Worm (Caenorhabditis elegans): Measurements from ENCODE around the gene fbxa-72.
A peak's percentile ranks its signal among the peaks of the same experiment; 100 is the strongest.

fbxa-72 gene

DNA sequence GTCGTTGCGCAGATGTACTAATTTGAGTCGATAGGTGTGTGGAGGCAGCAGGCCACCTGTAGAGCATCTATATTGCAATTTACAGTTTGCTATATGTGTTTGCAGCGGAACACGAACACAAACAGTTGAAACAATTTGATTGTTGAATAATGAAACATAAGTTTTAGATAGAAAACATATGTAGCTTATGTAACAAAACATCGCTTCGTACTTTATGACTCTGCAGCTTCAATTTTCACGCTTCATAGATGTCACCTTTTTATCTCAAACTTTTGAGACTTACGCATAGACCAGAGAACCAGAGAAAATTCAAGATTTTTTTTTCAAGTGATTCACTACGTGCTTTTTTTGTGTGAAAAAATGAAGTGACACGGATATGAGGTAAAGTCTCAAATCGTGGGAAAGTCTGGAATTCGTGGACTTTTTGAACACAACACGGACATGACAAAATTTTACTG lies 47.4 kb upstream of the fbxa-72 start, which contains the start of gene fbxb-72 (continued):
- TF ChIP-seq nhr-41 (GFP tag; IDR thresholded peaks at IDR 0.05) (0 out of 2 replicates have a peak, but pooled peaks have one; percentile 7), snpc-1.2 (GFP tag; IDR thresholded peaks at IDR 0.05) (peak; percentile 58; the same call in 1 of the 2 replicates), mdl-1 (tag; optimal IDR thresholded peaks at IDR 0.05) (no peak), ctbp-1 (GFP tag; IDR thresholded peaks at IDR 0.05) (no peak), T20F7.1 (GFP tag; optimal IDR thresholded peaks at IDR 0.05) (peak; percentile 70), Y5F2A.4 (GFP tag; optimal IDR thresholded peaks at IDR 0.05) (peak; percentile 33), nhr-28 (tag; optimal IDR thresholded peaks at IDR 0.05) (peak; percentile 45), madf-5 (GFP tag; IDR thresholded peaks at IDR 0.05) (no peak), lsy-2 (tag; optimal IDR thresholded peaks at IDR 0.05) (peak; percentile 76 to 84), spr-3 (GFP tag; optimal IDR thresholded peaks at IDR 0.05) (peak; percentile 22), gei-8 (GFP tag; optimal IDR thresholded peaks at IDR 0.05) (peak; percentile 13), pqm-1 (tag; optimal IDR thresholded peaks at IDR 0.05) (no peak), F37D6.2 (tag; optimal IDR thresholded peaks at IDR 0.05) (no peak), F44E2.7 (GFP tag; IDR thresholded peaks at IDR 0.05) (no peak), ZK337.2 (GFP tag; IDR thresholded peaks at IDR 0.05) (no peak), rbr-2 (tag; optimal IDR thresholded peaks at IDR 0.05) (peak; percentile 34), unc-39 (tag; optimal IDR thresholded peaks at IDR 0.05) (no peak), unc-130 (GFP tag; optimal IDR thresholded peaks at IDR 0.05) (no peak), F49E8.2 (tag; optimal IDR thresholded peaks at IDR 0.05; ENCODE audit: borderline replicate concordance) (no peak), ceh-20 (GFP tag; IDR thresholded peaks at IDR 0.05) (peak; percentile 59), dmd-6 (GFP tag; IDR thresholded peaks at IDR 0.05) (no peak), mep-1 (tag; optimal IDR thresholded peaks at IDR 0.05) (peak; percentile 96), unc-62 (GFP tag; optimal IDR thresholded peaks at IDR 0.05 in 1 of 2) (peak in 1 of 2 experiments; percentile 80), unc-62 (tag; optimal IDR thresholded peaks at IDR 0.05) (no peak), arid-1 (GFP tag; conservative IDR thresholded peaks at IDR 0.05) (peak; percentile 82), dpl-1 (GFP tag; optimal IDR thresholded peaks at IDR 0.05) (peak; percentile 31), aha-1 (tag) (peak; percentile 95), dve-1 (tag; optimal IDR thresholded peaks at IDR 0.05; ENCODE audit: insufficient read depth) (peak; percentile 90), mdt-29 (GFP tag; IDR thresholded peaks at IDR 0.05) (peak; percentile 32; the same call in 1 of the 2 replicates), nhr-11 (tag; optimal IDR thresholded peaks at IDR 0.05) (peak; percentile 49), lin-13 (GFP tag; optimal IDR thresholded peaks at IDR 0.05) (peak; percentile 14), egl-27 (tag; optimal IDR thresholded peaks at IDR 0.05) (no peak), ces-1 (GFP tag; optimal IDR thresholded peaks at IDR 0.05) (no peak), mxl-3 (GFP tag; optimal IDR thresholded peaks at IDR 0.05) (peak; percentile 42), zip-2 (tag; optimal IDR thresholded peaks at IDR 0.05) (peak; percentile 83), ceh-44 (GFP tag; IDR thresholded peaks at IDR 0.05) (no peak), Y75B8A.6 (GFP tag; IDR thresholded peaks at IDR 0.05) (peak; percentile 69; the same call in 1 of the 2 replicates), Y48G9A.11 (GFP tag; IDR thresholded peaks at IDR 0.05) (0 out of 2 replicates have a peak, but pooled peaks have one; percentile 14), ztf-7 (tag; optimal IDR thresholded peaks at IDR 0.05) (peak; percentile 66)

DNA sequence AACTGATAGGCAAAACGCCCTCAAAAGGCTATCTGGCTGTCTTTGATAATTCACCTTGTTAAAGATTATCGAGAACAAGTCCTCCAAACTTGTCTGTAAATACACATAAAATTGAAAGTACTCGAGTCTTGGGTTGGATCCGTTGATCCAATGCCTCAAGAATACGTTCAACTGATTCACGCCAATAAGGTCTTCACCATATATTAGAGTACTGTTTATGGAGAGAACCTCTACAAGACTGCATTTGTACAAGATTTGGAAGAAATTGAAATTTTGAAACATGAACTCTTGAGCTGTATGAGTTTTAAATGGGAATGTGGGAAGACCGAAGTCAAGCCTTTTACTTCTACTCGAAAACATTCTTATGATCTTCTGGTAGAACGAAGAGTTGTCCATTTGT lies 46.3 kb upstream of the fbxa-72 start:
- TF ChIP-seq aha-1 (tag) = peak; percentile 95
- TF ChIP-seq rbr-2 (tag; optimal IDR thresholded peaks at IDR 0.05) = no peak

DNA sequence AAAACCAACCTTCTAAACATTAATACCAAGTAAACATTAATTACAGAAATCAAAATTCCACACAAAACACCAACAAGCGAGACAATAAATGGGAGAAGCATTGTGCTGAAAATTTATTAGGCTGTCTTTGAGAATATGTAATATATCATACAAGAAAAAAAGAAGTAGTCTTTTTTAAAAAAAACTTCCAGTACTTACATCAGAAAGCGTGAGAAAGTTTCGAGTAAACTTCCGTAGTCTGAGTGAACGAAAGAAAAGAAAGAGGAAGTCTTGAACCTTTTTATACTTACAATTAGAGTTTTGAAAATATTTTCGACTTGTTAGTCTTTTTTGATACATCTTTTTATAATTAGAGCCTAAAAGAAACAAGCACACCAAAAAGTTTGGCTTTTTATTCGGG lies 43.2 kb upstream of the fbxa-72 start, which contains the start of gene srbc-40:
srbc-40 (minus strand) TSS at position 101 of the 400 bp plus-strand sequence.
- no peak for TF ChIP-seq D1046.2 (GFP tag; IDR thresholded peaks at IDR 0.05)
- no peak for TF ChIP-seq R02D3.7 (tag; optimal IDR thresholded peaks at IDR 0.05)
- no peak for TF ChIP-seq Y5F2A.4 (GFP tag; optimal IDR thresholded peaks at IDR 0.05)
- no peak for TF ChIP-seq pqm-1 (tag; optimal IDR thresholded peaks at IDR 0.05)
- no peak for TF ChIP-seq nhr-11 (tag; optimal IDR thresholded peaks at IDR 0.05)
- TF ChIP-seq unc-130 (GFP tag; optimal IDR thresholded peaks at IDR 0.05) = no peak
- no peak for TF ChIP-seq ZK546.5 (tag; optimal IDR thresholded peaks at IDR 0.05)
- no peak for TF ChIP-seq snpc-4 (tag; optimal IDR thresholded peaks at IDR 0.05)
- TF ChIP-seq lin-38 (GFP tag; IDR thresholded peaks at IDR 0.05) = no peak
- TF ChIP-seq unc-39 (tag; optimal IDR thresholded peaks at IDR 0.05) = no peak
